Worm (Caenorhabditis elegans): ENCODE measurements around the gene Y41D4A.4.

Y41D4A.4 gene

DNA sequence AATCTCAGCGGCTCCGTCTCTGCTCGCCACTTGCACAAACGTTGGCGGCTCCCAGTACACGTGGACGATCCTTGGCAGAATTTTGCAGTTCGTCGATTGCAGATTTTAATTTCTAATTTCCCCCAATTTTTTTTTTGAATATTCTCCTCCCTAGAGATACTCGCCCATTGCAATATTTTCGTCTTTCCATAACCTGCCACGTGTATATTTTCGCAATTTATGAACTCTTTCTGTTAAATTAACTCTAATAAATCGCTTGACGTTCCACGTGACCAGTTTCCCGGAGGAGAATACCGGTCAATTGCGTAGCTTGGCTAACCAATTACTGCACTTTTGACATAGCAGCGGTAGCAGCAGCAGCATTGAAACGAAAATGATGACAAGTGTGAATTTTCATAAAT is 37.4 kb upstream of the Y41D4A.4 start (continued):
- TF ChIP-seq nhr-28 (tag; optimal IDR thresholded peaks at IDR 0.05) (no peak), nhr-48 (tag; optimal IDR thresholded peaks at IDR 0.05) (peak; percentile 5), lsy-2 (tag; optimal IDR thresholded peaks at IDR 0.05) (no peak), php-3 (GFP tag; IDR thresholded peaks at IDR 0.05) (no peak), ztf-11 (tag; optimal IDR thresholded peaks at IDR 0.05) (no peak), Y5F2A.4 (GFP tag; optimal IDR thresholded peaks at IDR 0.05) (no peak), mxl-3 (GFP tag; optimal IDR thresholded peaks at IDR 0.05) (no peak), dmd-6 (GFP tag; IDR thresholded peaks at IDR 0.05) (no peak), skn-1 (tag; optimal IDR thresholded peaks at IDR 0.05) (no peak), ztf-7 (tag; optimal IDR thresholded peaks at IDR 0.05) (no peak), fkh-10 (GFP tag; optimal IDR thresholded peaks at IDR 0.05) (no peak), F37D6.2 (tag; optimal IDR thresholded peaks at IDR 0.05) (no peak), nhr-102 (tag; optimal IDR thresholded peaks at IDR 0.05) (no peak), lin-38 (GFP tag; IDR thresholded peaks at IDR 0.05) (peak; percentile 67), nhr-111 (GFP tag; optimal IDR thresholded peaks at IDR 0.05) (no peak), zag-1 (tag; optimal IDR thresholded peaks at IDR 0.05) (no peak), dpl-1 (GFP tag; optimal IDR thresholded peaks at IDR 0.05) (no peak), ceh-32 (tag; optimal IDR thresholded peaks at IDR 0.05; ENCODE audit: poor library complexity) (no peak), attf-4 (tag; optimal IDR thresholded peaks at IDR 0.05) (no peak), D1046.2 (GFP tag; IDR thresholded peaks at IDR 0.05) (no peak), dmd-9 (GFP tag; IDR thresholded peaks at IDR 0.05) (no peak), lin-29 (GFP tag; IDR thresholded peaks at IDR 0.05) (no peak)

DNA sequence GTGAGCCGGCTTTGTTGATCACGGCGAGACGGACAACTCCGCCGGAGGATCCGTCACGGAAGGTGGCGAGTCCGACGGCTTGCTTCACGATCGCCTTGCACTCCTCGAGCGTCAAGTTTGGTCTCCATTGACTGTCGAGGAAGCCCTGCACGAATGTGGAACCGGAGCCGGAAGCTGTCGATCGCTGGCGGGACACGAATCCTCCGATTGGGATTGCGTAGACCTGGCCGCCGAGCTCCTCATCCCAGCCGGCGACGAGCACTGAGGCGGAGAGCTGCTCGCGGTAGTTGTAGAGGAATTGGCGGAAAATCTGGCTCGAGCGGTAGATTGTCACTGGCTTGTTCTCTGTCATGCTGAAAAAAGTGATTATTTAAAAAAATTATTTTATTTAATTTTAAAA is 36.8 kb upstream of the Y41D4A.4 start:
- no peak for TF ChIP-seq T26A8.4 (GFP tag; IDR thresholded peaks at IDR 0.05)
- TF ChIP-seq egl-27 (tag; optimal IDR thresholded peaks at IDR 0.05): no peak
- no peak for TF ChIP-seq Y48G9A.11 (GFP tag; IDR thresholded peaks at IDR 0.05)
- peak; percentile 96 for TF ChIP-seq set-16 (GFP tag; IDR thresholded peaks at IDR 0.05)
- no peak for TF ChIP-seq zfp-2 (tag; optimal IDR thresholded peaks at IDR 0.05)
- 0 out of 2 replicates have a peak, but pooled peaks have one; percentile 6 for TF ChIP-seq egl-43 (GFP tag; IDR thresholded peaks at IDR 0.05)
- TF ChIP-seq aly-2 (tag; optimal IDR thresholded peaks at IDR 0.05): no peak
- TF ChIP-seq mdt-29 (GFP tag; IDR thresholded peaks at IDR 0.05): no peak
- TF ChIP-seq unc-62 (GFP tag; optimal IDR thresholded peaks at IDR 0.05 in 1 of 2): no peak
- TF ChIP-seq unc-62 (tag; optimal IDR thresholded peaks at IDR 0.05): no peak
- no peak for TF ChIP-seq nhr-11 (tag; optimal IDR thresholded peaks at IDR 0.05)
- TF ChIP-seq php-3 (GFP tag; IDR thresholded peaks at IDR 0.05): no peak
- no peak for TF ChIP-seq dmd-6 (GFP tag; IDR thresholded peaks at IDR 0.05)
- no peak for TF ChIP-seq lin-38 (GFP tag; IDR thresholded peaks at IDR 0.05)
- no peak for TF ChIP-seq duxl-1 (tag; optimal IDR thresholded peaks at IDR 0.05; ENCODE audit: poor library complexity)
- no peak for TF ChIP-seq zfp-3 (GFP tag; conservative IDR thresholded peaks at IDR 0.05)
- TF ChIP-seq arid-1 (GFP tag; conservative IDR thresholded peaks at IDR 0.05): no peak
- TF ChIP-seq nhr-25 (tag; optimal IDR thresholded peaks at IDR 0.05; ENCODE audit: borderline replicate concordance, insufficient read depth): no peak
- TF ChIP-seq hmg-1.1 (GFP tag; IDR thresholded peaks at IDR 0.05): no peak
- TF ChIP-seq fos-1 (tag; optimal IDR thresholded peaks at IDR 0.05): no peak
- no peak for TF ChIP-seq spr-3 (GFP tag; optimal IDR thresholded peaks at IDR 0.05)
- 0 out of 2 replicates have a peak, but pooled peaks have one; percentile 42 for TF ChIP-seq dmd-8 (GFP tag; IDR thresholded peaks at IDR 0.05)
- no peak for TF ChIP-seq madf-9 (GFP tag; conservative IDR thresholded peaks at IDR 0.05)
